Worm (Caenorhabditis elegans): ENCODE measurements around the gene mcp-1.
A peak's percentile ranks its signal among the peaks of the same experiment; 100 is the strongest.

The mcp-1 gene

ce11 chrV:6017630-6018029 lies 56.0 kb downstream of the mcp-1 start, which contains the start of the genes rpt-2 and aps-1 (continued):
- no peak for TF ChIP-seq pbrm-1 (GFP tag; IDR thresholded peaks at IDR 0.05)
- TF ChIP-seq nhr-120 (GFP tag; IDR thresholded peaks at IDR 0.05) = no peak
- TF ChIP-seq rec-8 (tag; optimal IDR thresholded peaks at IDR 0.05) = no peak
- TF ChIP-seq gei-17 (GFP tag; optimal IDR thresholded peaks at IDR 0.05) = no peak
- TF ChIP-seq tlf-1 (GFP tag; optimal IDR thresholded peaks at IDR 0.05) = no peak
- TF ChIP-seq pha-4 (tag; optimal IDR thresholded peaks at IDR 0.05) = no peak
- TF ChIP-seq nfya-2 (GFP tag; IDR thresholded peaks at IDR 0.05) = no peak
- TF ChIP-seq ztf-26 (tag; optimal IDR thresholded peaks at IDR 0.05) = no peak
- TF ChIP-seq lir-1 (GFP tag; conservative IDR thresholded peaks at IDR 0.05) = no peak
- TF ChIP-seq tbx-9 (tag; optimal IDR thresholded peaks at IDR 0.05; ENCODE audit: borderline replicate concordance) = no peak
- peak; percentile 95 for TF ChIP-seq mcd-1 (GFP tag; IDR thresholded peaks at IDR 0.05)
- no peak for TF ChIP-seq nhr-27 (tag; optimal IDR thresholded peaks at IDR 0.05)
- TF ChIP-seq T26A5.8 (tag; optimal IDR thresholded peaks at IDR 0.05) = no peak
- TF ChIP-seq F37B4.10 (GFP tag; IDR thresholded peaks at IDR 0.05) = no peak
- TF ChIP-seq ceh-58 (GFP tag; IDR thresholded peaks at IDR 0.05) = no peak
- TF ChIP-seq F52B5.7 (tag; optimal IDR thresholded peaks at IDR 0.05) = no peak
- no peak for TF ChIP-seq madf-10 (tag; optimal IDR thresholded peaks at IDR 0.05)
- no peak for TF ChIP-seq xnd-1 (tag; optimal IDR thresholded peaks at IDR 0.05)
- TF ChIP-seq mes-4 (tag; optimal IDR thresholded peaks at IDR 0.05) = no peak
- TF ChIP-seq akir-1 (GFP tag; optimal IDR thresholded peaks at IDR 0.05) = no peak
- no peak for TF ChIP-seq hlh-12 (tag; optimal IDR thresholded peaks at IDR 0.05)
- TF ChIP-seq him-1 (tag; optimal IDR thresholded peaks at IDR 0.05) = no peak
- TF ChIP-seq ztf-25 (GFP tag; IDR thresholded peaks at IDR 0.05) = no peak
- TF ChIP-seq unc-62 (GFP tag; optimal IDR thresholded peaks at IDR 0.05) = no peak
- peak; percentile 58 for TF ChIP-seq lin-40 (tag; optimal IDR thresholded peaks at IDR 0.05)
- TF ChIP-seq sdz-38 (tag; optimal IDR thresholded peaks at IDR 0.05) = no peak
- TF ChIP-seq madf-8 (GFP tag; conservative IDR thresholded peaks at IDR 0.05) = no peak
- no peak for TF ChIP-seq dpl-1 (GFP tag; optimal IDR thresholded peaks at IDR 0.05)
- no peak for TF ChIP-seq die-1 (tag; optimal IDR thresholded peaks at IDR 0.05)
- TF ChIP-seq sea-2 (GFP tag; IDR thresholded peaks at IDR 0.05) = no peak
- peak in 1 of 2 experiments; percentile 33 for TF ChIP-seq let-607 (tag; optimal IDR thresholded peaks at IDR 0.05)
- no peak for TF ChIP-seq hrde-1 (tag; optimal IDR thresholded peaks at IDR 0.05; ENCODE audit: borderline replicate concordance)
- TF ChIP-seq B0261.1 (tag; optimal IDR thresholded peaks at IDR 0.05) = no peak
- TF ChIP-seq B0336.3 (GFP tag; IDR thresholded peaks at IDR 0.05) = no peak
- no peak for TF ChIP-seq K11D2.4 (GFP tag; IDR thresholded peaks at IDR 0.05)
- TF ChIP-seq egrh-3 (GFP tag; IDR thresholded peaks at IDR 0.05) = no peak
- no peak for TF ChIP-seq Y67H2A.10 (GFP tag; conservative IDR thresholded peaks at IDR 0.05)
- no peak for TF ChIP-seq F22D6.2 (tag; optimal IDR thresholded peaks at IDR 0.05)
- TF ChIP-seq ZK185.1 (tag; optimal IDR thresholded peaks at IDR 0.05; ENCODE audit: poor library complexity, severe bottlenecking) = peak; percentile 38
- no peak for TF ChIP-seq nfyb-1 (GFP tag; IDR thresholded peaks at IDR 0.05)
- no peak for TF ChIP-seq ccch-3 (GFP tag; optimal IDR thresholded peaks at IDR 0.05)
- TF ChIP-seq ztf-6 (GFP tag; IDR thresholded peaks at IDR 0.05) = no peak
- no peak for TF ChIP-seq ztf-22 (GFP tag; optimal IDR thresholded peaks at IDR 0.05)
- TF ChIP-seq lin-54 (GFP tag; optimal IDR thresholded peaks at IDR 0.05) = peak; percentile 34
- no peak for TF ChIP-seq bed-2 (GFP tag; IDR thresholded peaks at IDR 0.05)
- TF ChIP-seq snpc-1.1 (tag; optimal IDR thresholded peaks at IDR 0.05; ENCODE audit: insufficient read depth) = no peak
- no peak for TF ChIP-seq F55B11.4 (tag; optimal IDR thresholded peaks at IDR 0.05; ENCODE audit: borderline replicate concordance, insufficient read depth)
- no peak for TF ChIP-seq ceh-100 (GFP tag; IDR thresholded peaks at IDR 0.05)
- TF ChIP-seq F33H1.4 (GFP tag; IDR thresholded peaks at IDR 0.05) = no peak; the same call in 1 of the 2 replicates
- no peak for TF ChIP-seq aptf-3 (GFP tag; IDR thresholded peaks at IDR 0.05)

All from whole organism, young adult.